Fruit fly (Drosophila melanogaster) whole organism, prepupa: ENCODE results near the gene dpr20.

Experiments
- Blimp-1 ChIP-seq: fragments of 200-800 bp; sonication (Bioruptor generic); optimal IDR thresholded peaks from 3 replicates; lab custom pipeline; 2017; ENCODE audit warnings: missing biosample characterization, missing genetic modification characterization, mild to moderate bottlenecking, moderate library complexity, missing genetic modification reagents
- CG10631 ChIP-seq: fragments of 200-800 bp; sonication (Bioruptor generic); optimal IDR thresholded peaks from 2 replicates; lab custom pipeline; 2016; ENCODE audit warnings: missing biosample characterization, missing genetic modification characterization
- CG10669 ChIP-seq: fragments of 200-800 bp; sonication (Bioruptor generic); optimal IDR thresholded peaks from 3 replicates; lab custom pipeline; 2018; ENCODE audit warnings: missing biosample characterization, mild to moderate bottlenecking, missing genetic modification characterization, moderate library complexity
- CG11294 ChIP-seq: fragments of 200-800 bp; sonication (Bioruptor generic); IDR thresholded peaks from 2 replicates; pipeline ENCODE4 v1.3.6; 2022; ENCODE audit warnings: missing biosample characterization, missing genetic modification characterization
- CG11762 ChIP-seq: fragments of 200-800 bp; sonication (Bioruptor generic); optimal IDR thresholded peaks from 3 replicates; lab custom pipeline; 2016; ENCODE audit warnings: missing biosample characterization, missing genetic modification characterization; ENCODE audit not compliant: insufficient read depth
- CG11902 ChIP-seq: fragments of 200-800 bp; sonication (Bioruptor generic); optimal IDR thresholded peaks from 3 replicates; lab custom pipeline; 2016; ENCODE audit warnings: missing biosample characterization, missing genetic modification characterization
- CG1621 ChIP-seq: fragments of 200-800 bp; sonication (Bioruptor generic); optimal IDR thresholded peaks from 3 replicates; lab custom pipeline; 2018; ENCODE audit warnings: missing biosample characterization, mild to moderate bottlenecking, missing genetic modification characterization
- CG16779 ChIP-seq: fragments of 200-800 bp; sonication (Bioruptor generic); optimal IDR thresholded peaks from 3 replicates; lab custom pipeline; 2017; ENCODE audit warnings: missing biosample characterization, mild to moderate bottlenecking, missing genetic modification characterization
- CG3032 ChIP-seq: fragments of 200-800 bp; optimal IDR thresholded peaks from 2 replicates; lab custom pipeline; 2019; ENCODE audit warnings: missing biosample characterization, mild to moderate bottlenecking, missing genetic modification characterization, moderate library complexity
- CG31627 ChIP-seq: fragments of 200-800 bp; sonication (Bioruptor generic); optimal IDR thresholded peaks from 3 replicates; lab custom pipeline; 2016; ENCODE audit warnings: missing biosample characterization, missing genetic modification characterization
- CG32006 ChIP-seq: fragments of 200-800 bp; sonication (Bioruptor generic); optimal IDR thresholded peaks from 3 replicates; lab custom pipeline; 2017; ENCODE audit warnings: missing biosample characterization, mild to moderate bottlenecking, missing genetic modification characterization
- CG34406 ChIP-seq: fragments of 200-800 bp; sonication (Bioruptor generic); optimal IDR thresholded peaks from 3 replicates; lab custom pipeline; 2016; ENCODE audit warnings: missing biosample characterization, missing genetic modification characterization
- CG3919 ChIP-seq: fragments of 200-800 bp; sonication (Bioruptor generic); optimal IDR thresholded peaks from 3 replicates; lab custom pipeline; 2016; ENCODE audit warnings: missing biosample characterization, missing genetic modification characterization
- CG4318 ChIP-seq: fragments of 200-800 bp; sonication (Bioruptor generic); optimal IDR thresholded peaks from 3 replicates; lab custom pipeline; 2017; ENCODE audit warnings: missing biosample characterization, mild to moderate bottlenecking, missing genetic modification characterization
- CG6163 ChIP-seq: fragments of 200-800 bp; sonication (Bioruptor generic); IDR thresholded peaks from 3 replicates; pipeline ENCODE4 v1.3.6; 2022; ENCODE audit warnings: missing biosample characterization, missing genetic modification characterization
- CG6276 ChIP-seq: fragments of 200-800 bp; sonication (Bioruptor generic); optimal IDR thresholded peaks from 2 replicates; lab custom pipeline; 2017; ENCODE audit warnings: missing biosample characterization, mild to moderate bottlenecking, missing genetic modification characterization
- CG6792 ChIP-seq: fragments of 200-800 bp; sonication (Bioruptor generic); optimal IDR thresholded peaks from 3 replicates; lab custom pipeline; 2016; ENCODE audit warnings: missing biosample characterization, missing genetic modification characterization
- CG6808 ChIP-seq: fragments of 200-800 bp; sonication (Bioruptor generic); optimal IDR thresholded peaks from 3 replicates; lab custom pipeline; 2017; ENCODE audit warnings: missing biosample characterization, missing genetic modification characterization, mild to moderate bottlenecking, moderate library complexity, missing genetic modification reagents
- CG6854 ChIP-seq: fragments of 200-800 bp; sonication (Bioruptor generic); optimal IDR thresholded peaks from 2 replicates; lab custom pipeline; 2017; ENCODE audit warnings: missing biosample characterization, mild to moderate bottlenecking, missing genetic modification characterization
- CG7368 ChIP-seq: fragments of 200-800 bp; sonication (Bioruptor generic); optimal IDR thresholded peaks from 3 replicates; lab custom pipeline; 2016; ENCODE audit warnings: missing biosample characterization, missing genetic modification characterization
- CG8119 ChIP-seq: fragments of 200-800 bp; sonication (Bioruptor generic); IDR thresholded peaks from 3 replicates; pipeline ENCODE4 v1.3.6; 2022; ENCODE audit warnings: missing biosample characterization, missing genetic modification characterization
- CG8319 ChIP-seq: fragments of 200-800 bp; sonication (Bioruptor generic); optimal IDR thresholded peaks from 3 replicates; lab custom pipeline; 2016; ENCODE audit warnings: missing biosample characterization, missing genetic modification characterization
- CG8632 ChIP-seq: fragments of 200-800 bp; sonication (Bioruptor generic); optimal IDR thresholded peaks from 3 replicates; lab custom pipeline; 2016; ENCODE audit warnings: missing biosample characterization, missing genetic modification characterization
- CG9139 ChIP-seq: fragments of 200-800 bp; sonication (Bioruptor generic); optimal IDR thresholded peaks from 3 replicates; lab custom pipeline; 2017; ENCODE audit warnings: missing biosample characterization, mild to moderate bottlenecking, missing genetic modification characterization
- Eip75B ChIP-seq: fragments of 200-800 bp; sonication (Bioruptor generic); optimal IDR thresholded peaks from 3 replicates; lab custom pipeline; 2016; ENCODE audit warnings: missing biosample characterization, missing genetic modification characterization
- Eip78C ChIP-seq: fragments of 200-800 bp; sonication (Bioruptor generic); peaks from one replicate; lab custom pipeline; 2016; ENCODE audit warnings: missing biosample characterization, missing genetic modification characterization
- Eip93F ChIP-seq: fragments of 200-800 bp; sonication (Bioruptor generic); optimal IDR thresholded peaks from 2 replicates; lab custom pipeline; 2016; ENCODE audit warnings: missing biosample characterization, mild to moderate bottlenecking, missing genetic modification characterization
- Ets21C ChIP-seq: fragments of 200-800 bp; sonication (Bioruptor generic); optimal IDR thresholded peaks from 3 replicates; lab custom pipeline; 2016; ENCODE audit warnings: missing biosample characterization, missing genetic modification characterization
- Ets96B ChIP-seq: fragments of 200-800 bp; optimal IDR thresholded peaks from 2 replicates; lab custom pipeline; 2019; ENCODE audit warnings: missing biosample characterization, mild to moderate bottlenecking, missing genetic modification characterization, moderate library complexity
- Gug ChIP-seq: fragments of 200-800 bp; sonication (Bioruptor generic); IDR thresholded peaks from 2 replicates; pipeline ENCODE4 v1.3.6; 2022; ENCODE audit warnings: missing biosample characterization, missing genetic modification characterization
- Hr4 ChIP-seq: fragments of 200-800 bp; sonication (Bioruptor generic); optimal IDR thresholded peaks from 3 replicates; lab custom pipeline; 2016; ENCODE audit warnings: missing biosample characterization, missing genetic modification characterization
- Lpt ChIP-seq: fragments of 200-800 bp; sonication (Bioruptor generic); optimal IDR thresholded peaks from 3 replicates; lab custom pipeline; 2016; ENCODE audit warnings: missing biosample characterization, missing genetic modification characterization
- Met ChIP-seq: fragments of 200-800 bp; sonication (Bioruptor generic); optimal IDR thresholded peaks from 3 replicates; lab custom pipeline; 2016; ENCODE audit warnings: missing biosample characterization, missing genetic modification characterization
- Smox ChIP-seq: fragments of 200-800 bp; sonication (Bioruptor generic); optimal IDR thresholded peaks from 3 replicates; lab custom pipeline; 2016; ENCODE audit warnings: missing biosample characterization, missing genetic modification characterization
- Sox14 ChIP-seq: fragments of 200-800 bp; sonication (Bioruptor generic); optimal IDR thresholded peaks from 3 replicates; lab custom pipeline; 2016; ENCODE audit warnings: missing biosample characterization, missing genetic modification characterization
- Sox15 ChIP-seq: fragments of 200-800 bp; sonication (Bioruptor generic); optimal IDR thresholded peaks from 3 replicates; lab custom pipeline; 2016; ENCODE audit warnings: missing biosample characterization, missing genetic modification characterization
- achi ChIP-seq: fragments of 200-800 bp; sonication (Bioruptor generic); optimal IDR thresholded peaks from 3 replicates; lab custom pipeline; 2016; ENCODE audit warnings: missing biosample characterization, missing genetic modification characterization
- acj6 ChIP-seq: fragments of 200-800 bp; sonication (Bioruptor generic); optimal IDR thresholded peaks from 3 replicates; lab custom pipeline; 2016; ENCODE audit warnings: missing biosample characterization, missing genetic modification characterization
- cyc ChIP-seq: fragments of 200-800 bp; sonication (Bioruptor generic); optimal IDR thresholded peaks from 3 replicates; lab custom pipeline; 2016; ENCODE audit warnings: missing biosample characterization, missing genetic modification characterization
- dac ChIP-seq: fragments of 200-800 bp; sonication (Bioruptor generic); optimal IDR thresholded peaks from 2 replicates; lab custom pipeline; 2017; ENCODE audit warnings: missing biosample characterization, mild to moderate bottlenecking, missing genetic modification characterization
- dsx ChIP-seq: fragments of 200-800 bp; optimal IDR thresholded peaks from 3 replicates; lab custom pipeline; 2019; ENCODE audit warnings: missing biosample characterization, mild to moderate bottlenecking, missing genetic modification characterization, moderate library complexity; ENCODE audit not compliant: poor library complexity, severe bottlenecking
- eg ChIP-seq: fragments of 200-800 bp; sonication (Bioruptor generic); IDR thresholded peaks from 3 replicates; pipeline ENCODE4 v1.3.6; 2022; ENCODE audit warnings: missing biosample characterization, missing genetic modification characterization
- fd59A ChIP-seq: fragments of 200-800 bp; sonication (Bioruptor generic); optimal IDR thresholded peaks from 2 replicates; lab custom pipeline; 2017; ENCODE audit warnings: missing biosample characterization, mild to moderate bottlenecking, missing genetic modification characterization, missing genetic modification reagents
- fkh ChIP-seq: fragments of 200-800 bp; sonication (Bioruptor generic); optimal IDR thresholded peaks from 3 replicates; lab custom pipeline; 2017; ENCODE audit warnings: missing biosample characterization, mild to moderate bottlenecking, missing genetic modification characterization, moderate library complexity
- lz ChIP-seq: fragments of 200-800 bp; sonication (Bioruptor generic); optimal IDR thresholded peaks from 3 replicates; lab custom pipeline; 2016; ENCODE audit warnings: missing biosample characterization, missing genetic modification characterization
- salr ChIP-seq, 2 experiments: fragments of 200-800 bp; sonication (Bioruptor generic); optimal IDR thresholded peaks; 3 replicates each; lab custom pipeline; 2016 to 2018; ENCODE audit warnings: missing biosample characterization in 2 of 2, missing genetic modification characterization in 2 of 2, mild to moderate bottlenecking in 1 of 2
- spab ChIP-seq: fragments of 200-800 bp; sonication (Bioruptor generic); optimal IDR thresholded peaks from 2 replicates; lab custom pipeline; 2017; ENCODE audit warnings: missing biosample characterization, mild to moderate bottlenecking, missing genetic modification characterization, missing genetic modification reagents
- ss ChIP-seq, 2 experiments: fragments of 200-800 bp; sonication (Bioruptor generic); optimal IDR thresholded peaks; 2 replicates in 1 of 2; 3 replicates in 1 of 2; lab custom pipeline; 2017 to 2018; ENCODE audit warnings: mild to moderate bottlenecking in 2 of 2, missing biosample characterization in 2 of 2, missing genetic modification characterization in 2 of 2, moderate library complexity in 1 of 2
- svp ChIP-seq: fragments of 200-800 bp; sonication (Bioruptor generic); peaks from one replicate; lab custom pipeline; 2016; ENCODE audit warnings: missing biosample characterization, missing genetic modification characterization
- topi ChIP-seq: fragments of 200-800 bp; sonication (Bioruptor generic); optimal IDR thresholded peaks from 3 replicates; lab custom pipeline; 2016; ENCODE audit warnings: missing biosample characterization, missing genetic modification characterization
- vri ChIP-seq: fragments of 200-800 bp; sonication (Bioruptor generic); optimal IDR thresholded peaks from 3 replicates; lab custom pipeline; 2016; ENCODE audit warnings: missing biosample characterization, mild to moderate bottlenecking, missing genetic modification characterization

dpr20 gene

dm6 chr3L:805642-806218 is 51.3 kb downstream of the dpr20 start:
- TF ChIP-seq svp (GFP tag; lab: Kevin White, UChicago) = peak; percentile 77
- peak; percentile 74 for TF ChIP-seq Sox14 (GFP tag; lab: Kevin White, UChicago)
- peak; percentile 27 for TF ChIP-seq fd59A (GFP tag; lab: Kevin White, UChicago)
- TF ChIP-seq Eip93F (GFP tag; lab: Kevin White, UChicago) = no peak
- peak; percentile 86 for TF ChIP-seq CG4318
- peak; percentile 79 for TF ChIP-seq CG16779
- peak; percentile 35 for TF ChIP-seq Sox15 (GFP tag; lab: Kevin White, UChicago)
- peak; percentile 49 for TF ChIP-seq CG6808 (GFP tag; lab: Kevin White, UChicago)
- peak; percentile 40 for TF ChIP-seq CG31627 (GFP tag; lab: Kevin White, UChicago)
- TF ChIP-seq CG8632 = no peak
- peak; percentile 81 for TF ChIP-seq CG10631 (GFP tag; lab: Kevin White, UChicago)
- peak; percentile 89 for TF ChIP-seq CG3919 (GFP tag; lab: Kevin White, UChicago)
- TF ChIP-seq eg (GFP tag; lab: Robert Waterston, UW) = peak; percentile 96
- peak; percentile 62 for TF ChIP-seq CG11762 (GFP tag; lab: Kevin White, UChicago)
- TF ChIP-seq Smox (GFP tag; lab: Kevin White, UChicago) = peak; percentile 36
- peak; percentile 56 for TF ChIP-seq CG34406
- peak; percentile 58 for TF ChIP-seq topi (GFP tag; lab: Kevin White, UChicago)
- TF ChIP-seq achi (GFP tag; lab: Kevin White, UChicago) = peak; percentile 87
- TF ChIP-seq Eip78C = peak; percentile 93
- TF ChIP-seq Lpt (GFP tag; lab: Kevin White, UChicago) = peak; percentile 85
- TF ChIP-seq CG6163 (GFP tag; lab: Robert Waterston, UW) = peak; percentile 96
- TF ChIP-seq Gug (GFP tag; lab: Robert Waterston, UW) = peak; percentile 89
- TF ChIP-seq CG6792 (GFP tag; lab: Kevin White, UChicago) = peak; percentile 63
- TF ChIP-seq cyc (GFP tag; lab: Kevin White, UChicago) = peak; percentile 59
- peak; percentile 64 for TF ChIP-seq CG10669 (GFP tag; lab: Kevin White, UChicago)
- TF ChIP-seq CG11294 = peak; percentile 85
- peak; percentile 64 for TF ChIP-seq Eip75B
- TF ChIP-seq Met (GFP tag; lab: Kevin White, UChicago) = peak; percentile 66
- TF ChIP-seq Ets21C (GFP tag; lab: Kevin White, UChicago) = peak; percentile 9
- peak; percentile 23 for TF ChIP-seq CG11902
- peak; percentile 30 for TF ChIP-seq CG8319
- TF ChIP-seq CG32006 = peak; percentile 91
- TF ChIP-seq lz (GFP tag; lab: Kevin White, UChicago) = peak; percentile 66
- peak; percentile 64 for TF ChIP-seq acj6 (GFP tag; lab: Kevin White, UChicago)
- peak; percentile 51 for TF ChIP-seq CG1621 (tag; lab: Kevin White, UChicago)
- TF ChIP-seq salr (GFP tag; optimal IDR thresholded peaks at IDR 0.05; lab: Kevin White, UChicago) = peak; percentile 38 to 70
- no peak for TF ChIP-seq fkh (GFP tag; lab: Kevin White, UChicago)
- peak; percentile 93 for TF ChIP-seq Hr4 (GFP tag; lab: Kevin White, UChicago)
- TF ChIP-seq dsx = peak; percentile 49
- TF ChIP-seq Blimp-1 (GFP tag; lab: Kevin White, UChicago) = no peak
- TF ChIP-seq vri (GFP tag; lab: Kevin White, UChicago) = no peak
- peak; percentile 76 for TF ChIP-seq Ets96B (tag; lab: Kevin White, UChicago)
- TF ChIP-seq CG6854 = peak; percentile 28
- TF ChIP-seq ss (GFP tag; optimal IDR thresholded peaks at IDR 0.05; lab: Kevin White, UChicago) = peak; percentile 41 to 53
- TF ChIP-seq dac (GFP tag; lab: Kevin White, UChicago) = peak; percentile 80
- peak; percentile 69 for TF ChIP-seq CG3032 (tag; lab: Kevin White, UChicago)
- peak; percentile 95 for TF ChIP-seq CG8119 (GFP tag; lab: Robert Waterston, UW)
- peak; percentile 95 for TF ChIP-seq CG6276 (GFP tag; lab: Kevin White, UChicago)
- peak; percentile 36 for TF ChIP-seq CG9139 (GFP tag; lab: Kevin White, UChicago)
- peak; percentile 73 for TF ChIP-seq CG7368 (GFP tag; lab: Kevin White, UChicago)
- peak; percentile 70 for TF ChIP-seq spab
